Worm (Caenorhabditis elegans): ENCODE data around the gene nhr-214.

nhr-214 gene

ce11 chrX:12702713-12703112 lies 850 bp upstream of the nhr-214 start:
- no peak for TF ChIP-seq dve-1 (tag; optimal IDR thresholded peaks at IDR 0.05)
- TF ChIP-seq lin-11 (tag; optimal IDR thresholded peaks at IDR 0.05), result no peak
- no peak for TF ChIP-seq ama-1 (optimal IDR thresholded peaks at IDR 0.05)
- no peak for TF ChIP-seq che-1 (tag; optimal IDR thresholded peaks at IDR 0.05)
- TF ChIP-seq ceh-22 (tag; optimal IDR thresholded peaks at IDR 0.05), result no peak
- TF ChIP-seq fkh-10 (GFP tag; optimal IDR thresholded peaks at IDR 0.05), result no peak
- no peak for TF ChIP-seq F13H6.1 (tag; optimal IDR thresholded peaks at IDR 0.05)
- TF ChIP-seq ceh-24 (tag; optimal IDR thresholded peaks at IDR 0.05), result no peak
- TF ChIP-seq K09A11.1 (tag; optimal IDR thresholded peaks at IDR 0.05; ENCODE audit: insufficient read depth), result no peak
- TF ChIP-seq ahr-1 (tag; optimal IDR thresholded peaks at IDR 0.05), result no peak
- TF ChIP-seq unc-86 (tag; optimal IDR thresholded peaks at IDR 0.05), result no peak
- no peak for TF ChIP-seq ceh-34 (tag; optimal IDR thresholded peaks at IDR 0.05)
- no peak for TF ChIP-seq lim-6 (tag; optimal IDR thresholded peaks at IDR 0.05)
- TF ChIP-seq elt-4 (tag; optimal IDR thresholded peaks at IDR 0.05), result no peak
- no peak for TF ChIP-seq ref-2 (tag; optimal IDR thresholded peaks at IDR 0.05)
- no peak for TF ChIP-seq nhr-11 (tag; optimal IDR thresholded peaks at IDR 0.05)

ce11 chrX:12700456-12700855 lies 1.4 kb downstream of the nhr-214 start, which contains the start of gene nhr-26:
Gene nhr-26, minus strand, starts transcription at chrX:12700465.
- TF ChIP-seq pqm-1 (tag; optimal IDR thresholded peaks at IDR 0.05), result no peak
- no peak for TF ChIP-seq C38D4.7 (GFP tag; optimal IDR thresholded peaks at IDR 0.05)
- TF ChIP-seq ref-2 (tag; optimal IDR thresholded peaks at IDR 0.05), result no peak
- TF ChIP-seq unc-3 (GFP tag; conservative IDR thresholded peaks at IDR 0.05), result no peak
- TF ChIP-seq unc-3 (tag; optimal IDR thresholded peaks at IDR 0.05), result no peak
- TF ChIP-seq ceh-30 (tag; optimal IDR thresholded peaks at IDR 0.05), result no peak
- TF ChIP-seq hlh-30 (tag; optimal IDR thresholded peaks at IDR 0.05; ENCODE audit: insufficient read depth), result no peak
- no peak for TF ChIP-seq sdc-2 (tag; optimal IDR thresholded peaks at IDR 0.05)
- TF ChIP-seq K09A11.1 (tag; optimal IDR thresholded peaks at IDR 0.05; ENCODE audit: insufficient read depth), result no peak
- no peak for TF ChIP-seq sox-4 (tag; optimal IDR thresholded peaks at IDR 0.05)
- TF ChIP-seq nfya-1 (tag; optimal IDR thresholded peaks at IDR 0.05), result no peak
- no peak for TF ChIP-seq K02D7.2 (tag; optimal IDR thresholded peaks at IDR 0.05)
- no peak for TF ChIP-seq elt-4 (tag; optimal IDR thresholded peaks at IDR 0.05)
- no peak for TF ChIP-seq che-1 (tag; optimal IDR thresholded peaks at IDR 0.05)
- TF ChIP-seq fkh-10 (GFP tag; optimal IDR thresholded peaks at IDR 0.05), result no peak
- no peak for TF ChIP-seq ceh-48 (tag; optimal IDR thresholded peaks at IDR 0.05)
- TF ChIP-seq ceh-45 (GFP tag; IDR thresholded peaks at IDR 0.05), result no peak

- TF ChIP-seq madf-2 (tag; optimal IDR thresholded peaks at IDR 0.05), result no peak
- TF ChIP-seq pat-9 (tag; optimal IDR thresholded peaks at IDR 0.05), result no peak
- no peak for TF ChIP-seq ceh-30 (tag; optimal IDR thresholded peaks at IDR 0.05)
- TF ChIP-seq sdc-2 (tag; optimal IDR thresholded peaks at IDR 0.05), result no peak
- peak; percentile 13 for TF ChIP-seq ceh-24 (tag; optimal IDR thresholded peaks at IDR 0.05)
- TF ChIP-seq K02D7.2 (tag; optimal IDR thresholded peaks at IDR 0.05), result peak; percentile 28
- no peak for TF ChIP-seq mec-3 (tag; optimal IDR thresholded peaks at IDR 0.05; ENCODE audit: borderline replicate concordance)
- no peak for TF ChIP-seq zip-5 (tag; optimal IDR thresholded peaks at IDR 0.05)
- peak; percentile 50 for TF ChIP-seq ttx-3 (tag; optimal IDR thresholded peaks at IDR 0.05)
- peak; percentile 64 for TF ChIP-seq syd-9 (tag; optimal IDR thresholded peaks at IDR 0.05)
- TF ChIP-seq gmeb-2 (tag; optimal IDR thresholded peaks at IDR 0.05), result no peak
- no peak for TF ChIP-seq T23F11.4 (GFP tag; optimal IDR thresholded peaks at IDR 0.05)
- TF ChIP-seq pqm-1 (tag; optimal IDR thresholded peaks at IDR 0.05), result no peak
- peak; percentile 36 for TF ChIP-seq pha-2 (tag; optimal IDR thresholded peaks at IDR 0.05)
- TF ChIP-seq F13H6.1 (tag; optimal IDR thresholded peaks at IDR 0.05), result peak; percentile 7
- TF ChIP-seq ceh-19 (GFP tag; optimal IDR thresholded peaks at IDR 0.05), result peak; percentile 61
- TF ChIP-seq ama-1 (optimal IDR thresholded peaks at IDR 0.05), result peak; percentile 97
- TF ChIP-seq lin-11 (tag; optimal IDR thresholded peaks at IDR 0.05), result no peak
- no peak for TF ChIP-seq hlh-15 (tag; optimal IDR thresholded peaks at IDR 0.05)
- TF ChIP-seq unc-3 (GFP tag; conservative IDR thresholded peaks at IDR 0.05), result peak; percentile 61
- no peak for TF ChIP-seq unc-3 (tag; optimal IDR thresholded peaks at IDR 0.05)
- TF ChIP-seq ceh-48 (tag; optimal IDR thresholded peaks at IDR 0.05), result no peak
- TF ChIP-seq ahr-1 (tag; optimal IDR thresholded peaks at IDR 0.05), result no peak
- peak; percentile 52 for TF ChIP-seq nfya-1 (tag; optimal IDR thresholded peaks at IDR 0.05)
- no peak for TF ChIP-seq ceh-14 (tag; optimal IDR thresholded peaks at IDR 0.05)
- no peak for TF ChIP-seq eyg-1 (tag; optimal IDR thresholded peaks at IDR 0.05)
- TF ChIP-seq npax-4 (tag; optimal IDR thresholded peaks at IDR 0.05), result no peak
- no peak for TF ChIP-seq tbx-7 (tag; optimal IDR thresholded peaks at IDR 0.05)
- TF ChIP-seq C38D4.7 (GFP tag; optimal IDR thresholded peaks at IDR 0.05), result peak; percentile 32
- TF ChIP-seq ceh-34 (tag; optimal IDR thresholded peaks at IDR 0.05), result no peak
- TF ChIP-seq che-1 (tag; optimal IDR thresholded peaks at IDR 0.05), result peak; percentile 30
- no peak for TF ChIP-seq odd-2 (tag; optimal IDR thresholded peaks at IDR 0.05)
- peak; percentile 31 for TF ChIP-seq unc-42 (tag; optimal IDR thresholded peaks at IDR 0.05)
- TF ChIP-seq nhr-11 (tag; optimal IDR thresholded peaks at IDR 0.05), result no peak
- peak; percentile 62 for TF ChIP-seq unc-86 (tag; optimal IDR thresholded peaks at IDR 0.05)
- TF ChIP-seq elt-2 (tag; optimal IDR thresholded peaks at IDR 0.05), result no peak
- no peak for TF ChIP-seq dve-1 (tag; optimal IDR thresholded peaks at IDR 0.05)
Observed at ce11 chrX:12693150-12693589, 8.7 kb downstream of the nhr-214 start.
